Fruit fly (Drosophila melanogaster) S2 (cell line): ENCODE measurements around the gene CG42449.

Experiments
- CG8478 ChIP-seq: fragments of >200 bp; optimal IDR thresholded peaks from 2 replicates; lab custom pipeline; 2018
- CTCF ChIP-seq, 2 experiments: fragments of >200 bp; optimal IDR thresholded peaks; 2 replicates each; lab custom pipeline; 2018

CG42449 gene

dm6 chrX:5698087-5698727 is 15.2 kb downstream of the CG42449 start, which contains the start of gene AdamTS-B:
TSS of gene AdamTS-B (plus strand) at chrX:5698557.
- TF ChIP-seq CG8478 (lab: Kevin White, UChicago) (no peak), CTCF (optimal IDR thresholded peaks at IDR 0.05; lab: Kevin White, UChicago) (no peak)

dm6 chrX:5699824-5700498 is 16.9 kb downstream of the CG42449 start:
- TF ChIP-seq CG8478 (lab: Kevin White, UChicago), result no peak
- TF ChIP-seq CTCF (optimal IDR thresholded peaks at IDR 0.05; lab: Kevin White, UChicago), result no peak

dm6 chrX:5705097-5705496 is 22.1 kb downstream of the CG42449 start:
- no peak for TF ChIP-seq CG8478 (lab: Kevin White, UChicago)
- TF ChIP-seq CTCF (optimal IDR thresholded peaks at IDR 0.05; lab: Kevin White, UChicago), result no peak

- TF ChIP-seq CTCF (optimal IDR thresholded peaks at IDR 0.05; lab: Kevin White, UChicago), result no peak
- no peak for TF ChIP-seq CG8478 (lab: Kevin White, UChicago)
Measured at dm6 chrX:5705899-5706312, 22.9 kb downstream of the CG42449 start.

dm6 chrX:5712966-5713365 is 29.9 kb downstream of the CG42449 start:
- TF ChIP-seq CG8478 (lab: Kevin White, UChicago) (no peak), CTCF (optimal IDR thresholded peaks at IDR 0.05; lab: Kevin White, UChicago) (no peak)

- TF ChIP-seq CTCF (optimal IDR thresholded peaks at IDR 0.05; lab: Kevin White, UChicago) (no peak), CG8478 (lab: Kevin White, UChicago) (no peak)
Measured at dm6 chrX:5714786-5715185, 31.7 kb downstream of the CG42449 start.

dm6 chrX:5715455-5716227 is 32.6 kb downstream of the CG42449 start:
- TF ChIP-seq CTCF (optimal IDR thresholded peaks at IDR 0.05; lab: Kevin White, UChicago), result no peak
- TF ChIP-seq CG8478 (lab: Kevin White, UChicago), result no peak

dm6 chrX:5717741-5718475 is 34.9 kb downstream of the CG42449 start, which contains the start of gene CG33080:
TSS of gene CG33080 (minus strand) at chrX:5717778.
- TF ChIP-seq CTCF (optimal IDR thresholded peaks at IDR 0.05; lab: Kevin White, UChicago) (no peak), CG8478 (lab: Kevin White, UChicago) (no peak)

dm6 chrX:5718476-5719012 is 35.5 kb downstream of the CG42449 start:
- TF ChIP-seq CTCF (optimal IDR thresholded peaks at IDR 0.05; lab: Kevin White, UChicago), result no peak
- TF ChIP-seq CG8478 (lab: Kevin White, UChicago), result no peak

dm6 chrX:5723577-5723976 is 40.5 kb downstream of the CG42449 start:
- TF ChIP-seq CTCF (optimal IDR thresholded peaks at IDR 0.05; lab: Kevin White, UChicago) (no peak), CG8478 (lab: Kevin White, UChicago) (no peak)

- TF ChIP-seq CG8478 (lab: Kevin White, UChicago) (no peak), CTCF (optimal IDR thresholded peaks at IDR 0.05; lab: Kevin White, UChicago) (no peak)
Measured at dm6 chrX:5724151-5724699, 41.2 kb downstream of the CG42449 start.

- TF ChIP-seq CTCF (optimal IDR thresholded peaks at IDR 0.05; lab: Kevin White, UChicago) (no peak), CG8478 (lab: Kevin White, UChicago) (no peak)
Measured at dm6 chrX:5724744-5725185, 41.7 kb downstream of the CG42449 start.

dm6 chrX:5732440-5732839 is 49.4 kb downstream of the CG42449 start, which contains the start of gene CG15773:
TSS of gene CG15773 (plus strand) at chrX:5732740.
- TF ChIP-seq CG8478 (lab: Kevin White, UChicago) (no peak), CTCF (optimal IDR thresholded peaks at IDR 0.05; lab: Kevin White, UChicago) (no peak)
